Worm (Caenorhabditis elegans): ENCODE results near the gene srlf-7.

Gene srlf-7

DNA sequence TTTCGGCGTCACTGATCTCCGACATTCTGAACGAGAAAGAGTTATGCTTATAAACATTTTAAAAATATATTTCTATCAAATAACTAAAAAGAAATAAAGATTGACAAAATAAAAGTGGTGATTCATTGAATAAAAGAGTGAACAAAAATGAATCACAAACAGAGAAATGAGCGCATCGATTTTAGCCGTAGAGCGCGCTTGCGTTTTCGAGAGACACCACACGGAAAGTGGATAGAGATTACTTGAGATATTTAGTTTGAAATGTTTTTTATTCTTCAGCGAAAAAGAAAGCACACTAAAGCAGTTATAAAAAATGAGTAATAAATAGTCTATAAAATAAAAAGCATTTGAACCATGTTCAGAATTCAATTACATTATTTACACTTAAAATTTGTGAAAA, 41.1 kb downstream of the srlf-7 start, which contains the start of gene cap-1 (continued):
- TF ChIP-seq lag-1 (GFP tag; IDR thresholded peaks at IDR 0.05) (no peak), chd-7 (tag; optimal IDR thresholded peaks at IDR 0.05) (no peak), Y53F4B.3 (GFP tag; IDR thresholded peaks at IDR 0.05) (no peak), gei-17 (GFP tag; optimal IDR thresholded peaks at IDR 0.05) (no peak), ztf-25 (GFP tag; IDR thresholded peaks at IDR 0.05) (no peak), athp-1 (tag; optimal IDR thresholded peaks at IDR 0.05) (no peak), snpc-1.3 (tag; optimal IDR thresholded peaks at IDR 0.05; ENCODE audit: insufficient read depth) (peak; percentile 41), egl-18 (GFP tag; IDR thresholded peaks at IDR 0.05) (no peak), hmg-20 (GFP tag; IDR thresholded peaks at IDR 0.05) (no peak), unc-62 (GFP tag; optimal IDR thresholded peaks at IDR 0.05) (no peak), ztf-18 (tag; optimal IDR thresholded peaks at IDR 0.05) (peak; percentile 32), F37B4.10 (GFP tag; IDR thresholded peaks at IDR 0.05) (no peak), let-526 (GFP tag; IDR thresholded peaks at IDR 0.05) (no peak), akir-1 (GFP tag; optimal IDR thresholded peaks at IDR 0.05) (no peak), Y79H2A.3 (GFP tag; conservative IDR thresholded peaks at IDR 0.05) (no peak), sdz-38 (tag; optimal IDR thresholded peaks at IDR 0.05) (no peak), lin-54 (GFP tag; optimal IDR thresholded peaks at IDR 0.05) (peak; percentile 36), zfh-2 (GFP tag; conservative IDR thresholded peaks at IDR 0.05) (no peak), snpc-3.4 (tag; optimal IDR thresholded peaks at IDR 0.05) (peak; percentile 52), nfya-1 (tag; optimal IDR thresholded peaks at IDR 0.05; ENCODE audit: borderline replicate concordance, insufficient read depth) (no peak), efl-1 (GFP tag; optimal IDR thresholded peaks at IDR 0.05) (peak; percentile 11), somi-1 (GFP tag; optimal IDR thresholded peaks at IDR 0.05) (no peak), tbp1 (GFP tag; optimal IDR thresholded peaks at IDR 0.05) (peak; percentile 29), lir-1 (GFP tag; conservative IDR thresholded peaks at IDR 0.05) (no peak), snpc-4 (GFP tag; optimal IDR thresholded peaks at IDR 0.05) (peak; percentile 43), snpc-4 (tag; optimal IDR thresholded peaks at IDR 0.05) (peak; percentile 22 to 72 (median 58)), mxl-1 (tag; optimal IDR thresholded peaks at IDR 0.05) (no peak), lsy-27 (tag; optimal IDR thresholded peaks at IDR 0.05; ENCODE audit: borderline replicate concordance, insufficient read depth) (no peak), tbx-9 (tag; optimal IDR thresholded peaks at IDR 0.05; ENCODE audit: borderline replicate concordance) (no peak), ceh-91 (GFP tag; IDR thresholded peaks at IDR 0.05) (no peak), K11D2.4 (GFP tag; IDR thresholded peaks at IDR 0.05) (no peak), Y53G8AR.9 (GFP tag; conservative IDR thresholded peaks at IDR 0.05) (no peak), snpc-1.1 (tag; optimal IDR thresholded peaks at IDR 0.05; ENCODE audit: insufficient read depth) (no peak), madf-10 (tag; optimal IDR thresholded peaks at IDR 0.05) (peak; percentile 8), F52B5.7 (tag; optimal IDR thresholded peaks at IDR 0.05) (no peak), zim-3 (tag; optimal IDR thresholded peaks at IDR 0.05) (no peak), T07F8.4 (tag; optimal IDR thresholded peaks at IDR 0.05) (no peak), dpff-1 (tag; optimal IDR thresholded peaks at IDR 0.05) (no peak)

DNA sequence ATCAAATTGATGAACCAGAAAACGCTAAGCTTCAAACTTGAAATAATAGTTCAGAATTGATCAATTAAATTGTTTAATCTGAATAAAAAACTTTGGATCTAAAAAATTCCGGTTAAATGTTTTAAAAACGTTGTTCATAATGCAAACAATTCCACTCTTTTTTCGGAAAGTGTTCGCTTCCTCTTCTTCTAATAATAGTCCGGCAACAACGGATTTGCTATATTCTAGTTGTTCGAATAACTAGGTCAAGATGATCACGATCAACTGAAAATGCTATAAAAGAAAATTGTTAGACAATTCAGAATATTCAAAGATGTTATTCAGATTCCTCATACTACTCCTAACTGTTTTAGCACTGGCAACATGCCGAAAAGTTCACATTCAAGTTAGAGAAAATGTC, 41.8 kb downstream of the srlf-7 start, which contains the start of gene D2024.4:
Gene D2024.4 (plus strand): TSS at position 301 of the 400 bp plus-strand sequence.
- no peak for TF ChIP-seq lin-40 (tag; optimal IDR thresholded peaks at IDR 0.05)
- no peak for TF ChIP-seq B0019.2 (GFP tag; conservative IDR thresholded peaks at IDR 0.05)
- no peak for TF ChIP-seq lsy-27 (tag; optimal IDR thresholded peaks at IDR 0.05; ENCODE audit: borderline replicate concordance, insufficient read depth)
- TF ChIP-seq lsl-1 (GFP tag; optimal IDR thresholded peaks at IDR 0.05) = no peak
- TF ChIP-seq nhr-120 (GFP tag; IDR thresholded peaks at IDR 0.05) = no peak
- TF ChIP-seq pha-4 (tag; optimal IDR thresholded peaks at IDR 0.05) = no peak
- TF ChIP-seq hmg-1.2 (GFP tag; IDR thresholded peaks at IDR 0.05) = no peak
- TF ChIP-seq dpff-1 (tag; optimal IDR thresholded peaks at IDR 0.05) = no peak
- no peak for TF ChIP-seq F39B2.1 (GFP tag; IDR thresholded peaks at IDR 0.05)
- TF ChIP-seq mel-28 (tag; optimal IDR thresholded peaks at IDR 0.05; ENCODE audit: borderline replicate concordance) = no peak
- no peak for TF ChIP-seq ztf-26 (tag; optimal IDR thresholded peaks at IDR 0.05)
- no peak for TF ChIP-seq hlh-12 (tag; optimal IDR thresholded peaks at IDR 0.05)
- no peak for TF ChIP-seq ztf-25 (GFP tag; IDR thresholded peaks at IDR 0.05)
- no peak for TF ChIP-seq attf-5 (GFP tag; optimal IDR thresholded peaks at IDR 0.05)
- no peak for TF ChIP-seq cebp-1 (GFP tag; IDR thresholded peaks at IDR 0.05)
- no peak for TF ChIP-seq cebp-1 (tag; optimal IDR thresholded peaks at IDR 0.05)
